Worm (Caenorhabditis elegans): ENCODE data around the gene M163.21.
A peak's percentile ranks its signal among the peaks of the same experiment; 100 is the strongest.

Gene M163.21

ce11 chrX:14447910-14448309 is 18.7 kb upstream of the M163.21 start, which contains the start of gene jmjd-3.2:
jmjd-3.2 (plus strand) TSS chrX:14448210.
- TF ChIP-seq nhr-111 (GFP tag; optimal IDR thresholded peaks at IDR 0.05) (no peak), unc-62 (GFP tag; optimal IDR thresholded peaks at IDR 0.05 in 1 of 2) (peak in 1 of 2 experiments; percentile 32), unc-62 (tag; optimal IDR thresholded peaks at IDR 0.05) (no peak)

DNA sequence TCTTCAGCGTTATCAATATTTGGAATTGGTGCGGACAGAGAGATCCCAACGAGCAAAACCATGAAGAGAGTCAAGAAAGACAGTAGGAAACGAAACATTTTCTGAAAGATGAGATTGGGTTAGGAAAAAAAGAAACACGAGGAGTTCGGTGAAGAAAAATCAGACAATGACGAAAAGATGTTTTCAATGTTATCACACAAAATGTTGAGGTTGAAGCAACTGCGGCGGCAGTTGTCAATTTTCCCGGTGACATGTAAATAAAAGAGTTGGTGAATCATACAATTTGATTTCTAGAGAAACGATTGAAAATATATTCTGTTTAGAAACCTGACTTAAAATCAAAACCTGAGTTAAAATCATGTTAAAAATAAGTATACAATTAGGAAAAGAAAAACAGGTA is 12.9 kb upstream of the M163.21 start, which contains the start of gene F23D12.7:
TSS of gene F23D12.7 (minus strand) at position 101 of the 400 bp plus-strand sequence.
- TF ChIP-seq nhr-6 (tag; optimal IDR thresholded peaks at IDR 0.05) = no peak
- no peak for TF ChIP-seq ceh-28 (tag; optimal IDR thresholded peaks at IDR 0.05)
- TF ChIP-seq ces-1 (GFP tag; optimal IDR thresholded peaks at IDR 0.05) = no peak
- no peak for TF ChIP-seq fos-1 (tag; optimal IDR thresholded peaks at IDR 0.05)
- no peak for TF ChIP-seq tra-1 (GFP tag; IDR thresholded peaks at IDR 0.05)
- no peak for TF ChIP-seq tag-97 (GFP tag; IDR thresholded peaks at IDR 0.05)
- no peak for TF ChIP-seq daf-19 (GFP tag; conservative IDR thresholded peaks at IDR 0.05)
- TF ChIP-seq daf-16 (GFP tag; optimal IDR thresholded peaks at IDR 0.05) = peak in 1 of 2 experiments; percentile 26
- no peak for TF ChIP-seq daf-16 (tag; optimal IDR thresholded peaks at IDR 0.05)
- TF ChIP-seq saeg-2 (GFP tag; IDR thresholded peaks at IDR 0.05) = no peak

DNA sequence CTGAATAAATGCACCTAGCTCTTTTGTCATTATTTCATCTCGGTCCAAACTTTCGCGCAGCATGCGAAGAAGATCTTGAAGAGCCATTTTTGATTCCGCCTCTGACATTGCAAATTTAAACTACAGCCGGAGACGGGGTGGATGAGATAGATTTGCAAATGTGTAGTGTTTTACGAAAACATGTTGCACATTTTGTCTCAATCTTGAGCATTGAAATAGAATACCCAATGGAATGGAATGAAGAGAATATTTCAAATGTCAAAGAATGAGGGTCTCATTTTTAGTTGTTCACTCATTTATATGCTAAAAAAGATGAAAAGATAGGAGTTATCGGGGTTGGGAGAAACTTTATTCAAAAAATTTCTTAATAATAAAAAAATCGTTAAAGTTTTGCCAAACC is 11.2 kb upstream of the M163.21 start, which contains the start of gene Y66C5A.1:
TSS of gene Y66C5A.1 (minus strand) at position 101 of the 400 bp plus-strand sequence.
- no peak for TF ChIP-seq F10B5.3 (tag; optimal IDR thresholded peaks at IDR 0.05)
- TF ChIP-seq sdz-12 (GFP tag; optimal IDR thresholded peaks at IDR 0.05) = no peak
- TF ChIP-seq zfp-3 (GFP tag; conservative IDR thresholded peaks at IDR 0.05) = no peak
- TF ChIP-seq pqm-1 (tag; optimal IDR thresholded peaks at IDR 0.05) = no peak
- no peak for TF ChIP-seq lin-15B (tag; optimal IDR thresholded peaks at IDR 0.05)
- TF ChIP-seq arid-1 (GFP tag; conservative IDR thresholded peaks at IDR 0.05) = no peak
- no peak for TF ChIP-seq T26A8.4 (GFP tag; IDR thresholded peaks at IDR 0.05)
- no peak for TF ChIP-seq hlh-30 (tag; optimal IDR thresholded peaks at IDR 0.05; ENCODE audit: insufficient read depth)
- no peak for TF ChIP-seq ceh-20 (GFP tag; IDR thresholded peaks at IDR 0.05)

ce11 chrX:14460412-14460811 is 6.2 kb upstream of the M163.21 start, which contains the start of gene Y66C5A.2:
Y66C5A.2 (plus strand) TSS chrX:14460712.
- no peak for TF ChIP-seq nhr-48 (tag; optimal IDR thresholded peaks at IDR 0.05)
- no peak for TF ChIP-seq php-3 (GFP tag; IDR thresholded peaks at IDR 0.05)
- no peak for TF ChIP-seq ztf-11 (tag; optimal IDR thresholded peaks at IDR 0.05)
- no peak for TF ChIP-seq nhr-11 (tag; optimal IDR thresholded peaks at IDR 0.05)
- TF ChIP-seq daf-8 (GFP tag; IDR thresholded peaks at IDR 0.05) = no peak
- TF ChIP-seq ztf-7 (tag; optimal IDR thresholded peaks at IDR 0.05) = no peak

DNA sequence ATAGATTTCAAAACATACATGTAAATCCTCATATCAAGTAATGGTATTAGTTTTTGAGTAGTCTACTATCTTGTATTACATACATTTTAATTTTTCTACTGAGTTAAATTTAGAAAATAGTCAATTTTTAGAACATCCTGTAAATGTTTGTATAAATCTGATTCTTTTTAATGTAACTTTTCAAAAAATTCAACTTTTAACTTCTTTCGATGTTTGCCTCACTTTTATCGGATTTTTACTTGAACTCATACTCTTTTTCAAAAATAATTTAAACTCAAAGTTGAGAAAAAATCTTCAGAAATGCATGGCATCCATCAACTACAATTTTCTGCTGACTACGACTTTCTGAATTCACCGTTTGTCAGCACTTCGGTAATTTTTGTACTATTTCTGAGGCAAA is 2.1 kb upstream of the M163.21 start, which contains the start of gene M163.7:
TSS of gene M163.7 (plus strand) at position 301 of the 400 bp plus-strand sequence.
- TF ChIP-seq dve-1 (tag; optimal IDR thresholded peaks at IDR 0.05; ENCODE audit: insufficient read depth) (no peak), fkh-10 (GFP tag; optimal IDR thresholded peaks at IDR 0.05) (no peak), zip-11 (GFP tag; IDR thresholded peaks at IDR 0.05) (no peak), mep-1 (tag; optimal IDR thresholded peaks at IDR 0.05) (no peak), ztf-11 (tag; optimal IDR thresholded peaks at IDR 0.05) (no peak), lin-15B (tag; optimal IDR thresholded peaks at IDR 0.05) (no peak), nhr-41 (GFP tag; IDR thresholded peaks at IDR 0.05) (no peak), hmg-1.1 (GFP tag; IDR thresholded peaks at IDR 0.05) (no peak), lin-29 (GFP tag; IDR thresholded peaks at IDR 0.05) (no peak)
